Fruit fly (Drosophila melanogaster): ENCODE measurements around the gene CG16820.
A peak's percentile ranks its signal among the peaks of the same experiment; 100 is the strongest.

The CG16820 gene

DNA sequence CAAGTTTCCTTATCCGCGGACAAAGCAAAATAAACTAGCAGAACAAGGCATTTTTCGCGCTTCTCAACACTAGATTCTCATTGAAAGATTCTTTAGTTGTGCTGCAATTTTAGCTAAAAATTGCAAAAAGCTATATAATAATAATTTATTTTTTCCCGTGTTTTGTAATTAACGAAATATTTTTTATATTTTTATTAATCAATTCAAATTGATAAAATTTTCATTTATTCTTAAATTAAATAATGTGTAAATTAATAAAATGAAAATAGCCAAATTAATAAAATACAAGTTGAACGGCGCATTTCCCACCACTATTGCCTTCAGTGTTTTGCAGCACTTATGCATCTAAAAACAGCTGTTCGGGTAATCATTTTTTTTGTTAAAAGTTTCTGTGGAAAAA, 40.4 kb downstream of the CG16820 start, which contains the start of the genes Drep4 and Uvrag (continued):
- no peak for TF ChIP-seq vvl (GFP tag; IDR thresholded peaks at IDR 0.05)
- TF ChIP-seq CG4854 (GFP tag; optimal IDR thresholded peaks at IDR 0.05) = no peak
- TF ChIP-seq CG2875 (GFP tag; optimal IDR thresholded peaks at IDR 0.05) = no peak
- no peak for TF ChIP-seq eyg (GFP tag; optimal IDR thresholded peaks at IDR 0.05)
- TF ChIP-seq org-1 (GFP tag; optimal IDR thresholded peaks at IDR 0.05) = no peak
- no peak for TF ChIP-seq cwo (GFP tag; optimal IDR thresholded peaks at IDR 0.05)
- no peak for TF ChIP-seq CG2199 (GFP tag; IDR thresholded peaks at IDR 0.05)
- TF ChIP-seq CG11093 (GFP tag; IDR thresholded peaks at IDR 0.05) = 0 out of 3 replicates have a peak, but pooled peaks have one; percentile 37
- TF ChIP-seq Blimp-1 (GFP tag; optimal IDR thresholded peaks at IDR 0.05) = peak; percentile 56
- TF ChIP-seq tap (tag; optimal IDR thresholded peaks at IDR 0.05) = no peak
- TF ChIP-seq CG1647 (GFP tag; optimal IDR thresholded peaks at IDR 0.05) = no peak
- no peak for TF ChIP-seq CG3995 (GFP tag; optimal IDR thresholded peaks at IDR 0.05)
- peak; percentile 65 for TF ChIP-seq Hmr (GFP tag; optimal IDR thresholded peaks at IDR 0.05)
- no peak for TF ChIP-seq Kr (GFP tag; optimal IDR thresholded peaks at IDR 0.05)
- TF ChIP-seq CG42726 (GFP tag; IDR thresholded peaks at IDR 0.05; ENCODE audit: partially characterized antibody) = no peak
- no peak for TF ChIP-seq CG11085 (GFP tag; IDR thresholded peaks at IDR 0.05)
- no peak for TF ChIP-seq Nf-YB (GFP tag; optimal IDR thresholded peaks at IDR 0.05)
- no peak for TF ChIP-seq CG13624 (GFP tag; optimal IDR thresholded peaks at IDR 0.05)
- TF ChIP-seq CG17385 (GFP tag; optimal IDR thresholded peaks at IDR 0.05) = peak; percentile 51
- no peak for TF ChIP-seq kni (GFP tag; optimal IDR thresholded peaks at IDR 0.05)
- no peak for TF ChIP-seq bbx (GFP tag; IDR thresholded peaks at IDR 0.05; ENCODE audit: partially characterized antibody)
- TF ChIP-seq crc (GFP tag; optimal IDR thresholded peaks at IDR 0.05) = no peak
- TF ChIP-seq CG2889 (GFP tag; IDR thresholded peaks at IDR 0.05) = no peak
- TF ChIP-seq Poxn (GFP tag; IDR thresholded peaks at IDR 0.05) = peak; percentile 3; the same call in 1 of the 2 replicates
- TF ChIP-seq HmgD (GFP tag; optimal IDR thresholded peaks at IDR 0.05) = no peak
- TF ChIP-seq Dad (GFP tag; optimal IDR thresholded peaks at IDR 0.05) = no peak
- no peak for TF ChIP-seq CG1792 (GFP tag; optimal IDR thresholded peaks at IDR 0.05)
- peak; percentile 17 for TF ChIP-seq Six4 (GFP tag; optimal IDR thresholded peaks at IDR 0.05)
- TF ChIP-seq caup (GFP tag; optimal IDR thresholded peaks at IDR 0.05; ENCODE audit: severe bottlenecking) = no peak
- TF ChIP-seq Ada2b (GFP tag; IDR thresholded peaks at IDR 0.05) = no peak; the same call in 1 of the 2 replicates
- TF ChIP-seq CG10209 (GFP tag; optimal IDR thresholded peaks at IDR 0.05) = peak; percentile 77
- no peak for TF ChIP-seq rib (GFP tag; IDR thresholded peaks at IDR 0.05)
- no peak for TF ChIP-seq fru (optimal IDR thresholded peaks at IDR 0.05)
- no peak for TF ChIP-seq h (optimal IDR thresholded peaks at IDR 0.05)
- TF ChIP-seq stwl (tag; optimal IDR thresholded peaks at IDR 0.05) = peak; percentile 75
- peak; percentile 29 for TF ChIP-seq CG18764 (GFP tag; optimal IDR thresholded peaks at IDR 0.05)
- TF ChIP-seq her (GFP tag; optimal IDR thresholded peaks at IDR 0.05) = no peak
- peak; percentile 69; the same call in 2 of the 3 replicates for TF ChIP-seq tgo (GFP tag; IDR thresholded peaks at IDR 0.05)
- no peak for TF ChIP-seq CG3726 (GFP tag; IDR thresholded peaks at IDR 0.05)
- TF ChIP-seq Adf1 (GFP tag; IDR thresholded peaks at IDR 0.05) = no peak; the same call in 1 of the 2 replicates
- no peak for TF ChIP-seq Tbp (GFP tag; optimal IDR thresholded peaks at IDR 0.05)
- no peak for TF ChIP-seq cas (GFP tag; IDR thresholded peaks at IDR 0.05)
- TF ChIP-seq CG10979 (tag; optimal IDR thresholded peaks at IDR 0.05) = peak; percentile 68
- no peak for TF ChIP-seq HLH4C (GFP tag; IDR thresholded peaks at IDR 0.05; ENCODE audit: partially characterized antibody)
- TF ChIP-seq trh (GFP tag; optimal IDR thresholded peaks at IDR 0.05) = peak; percentile 20
- TF ChIP-seq luna (GFP tag; optimal IDR thresholded peaks at IDR 0.05) = no peak
- peak; percentile 33 for TF ChIP-seq HHEX (GFP tag; optimal IDR thresholded peaks at IDR 0.05)
- no peak for TF ChIP-seq CG15011 (GFP tag; optimal IDR thresholded peaks at IDR 0.05)
- TF ChIP-seq dpn (GFP tag; optimal IDR thresholded peaks at IDR 0.05) = peak in 1 of 2 experiments; percentile 76
- TF ChIP-seq Camta (GFP tag; optimal IDR thresholded peaks at IDR 0.05) = no peak
- TF ChIP-seq ind (GFP tag; optimal IDR thresholded peaks at IDR 0.05) = peak; percentile 72
- TF ChIP-seq CG7928 (GFP tag; optimal IDR thresholded peaks at IDR 0.05) = no peak

Measured in whole organism, embryonic.